Worm (Caenorhabditis elegans) whole organism, L3 larva: ENCODE data around the gene F45H10.2.

Experiments used
- R02D3.7 ChIP-seq: fragments of 150-350 bp; optimal IDR thresholded peaks from 2 replicates; lab custom pipeline; 2014; ENCODE audit warnings: missing biosample characterization, missing genetic modification characterization
- ZK546.5 ChIP-seq: sonication (generic microtip); optimal IDR thresholded peaks from 2 replicates; lab custom pipeline; 2017; ENCODE audit warnings: missing biosample characterization, missing genetic modification characterization
- ama-1 ChIP-seq: fragments of 150-350 bp; optimal IDR thresholded peaks from 2 replicates; lab custom pipeline; 2018
- ceh-16 ChIP-seq: sonication (generic microtip); optimal IDR thresholded peaks from 2 replicates; lab custom pipeline; 2017; ENCODE audit warnings: missing biosample characterization, missing genetic modification characterization
- ceh-28 ChIP-seq: fragments of 150-350 bp; optimal IDR thresholded peaks from 2 replicates; lab custom pipeline; 2014; ENCODE audit warnings: missing biosample characterization, missing genetic modification reagents, missing genetic modification characterization
- ceh-82 ChIP-seq: fragments of 150-350 bp; optimal IDR thresholded peaks from 2 replicates; lab custom pipeline; 2014; ENCODE audit warnings: missing biosample characterization, missing genetic modification characterization
- ceh-9 ChIP-seq: sonication (generic microtip); optimal IDR thresholded peaks from 2 replicates; lab custom pipeline; 2018; ENCODE audit warnings: missing biosample characterization, missing genetic modification characterization
- daf-12 ChIP-seq: fragments of 150-350 bp; optimal IDR thresholded peaks from 2 replicates; lab custom pipeline; 2014; ENCODE audit warnings: missing biosample characterization, missing genetic modification reagents, missing genetic modification characterization
- egl-27 ChIP-seq: sonication (generic microtip); optimal IDR thresholded peaks from 4 replicates; lab custom pipeline; 2017; ENCODE audit warnings: missing biosample characterization, missing genetic modification reagents, missing genetic modification characterization
- egl-5 ChIP-seq: fragments of 150-350 bp; optimal IDR thresholded peaks from 2 replicates; lab custom pipeline; 2017; ENCODE audit warnings: missing biosample characterization, missing genetic modification reagents, missing genetic modification characterization, inconsistent platforms
- elt-1 ChIP-seq: fragments of 150-350 bp; optimal IDR thresholded peaks from 2 replicates; lab custom pipeline; 2014; ENCODE audit warnings: missing biosample characterization, missing genetic modification characterization
- elt-2 ChIP-seq: sonication (generic microtip); optimal IDR thresholded peaks from 2 replicates; lab custom pipeline; 2016; ENCODE audit warnings: missing genetic modification reagents, mild to moderate bottlenecking, missing genetic modification characterization, missing compliant biosample characterization
- elt-3 ChIP-seq, 3 experiments: fragments of 150-350 bp in 1 of 3; sonication (generic microtip) in 2 of 3; optimal IDR thresholded peaks; 2 replicates in 2 of 3; 4 replicates in 1 of 3; lab custom pipeline; 2014 to 2017; ENCODE audit warnings: missing biosample characterization in 3 of 3, missing genetic modification characterization in 3 of 3
- eor-1 ChIP-seq, 2 experiments: fragments of 150-350 bp; optimal IDR thresholded peaks; 2 replicates each; lab custom pipeline; 2014 to 2018; ENCODE audit warnings: missing biosample characterization in 2 of 2, missing genetic modification characterization in 2 of 2
- fos-1 ChIP-seq: fragments of 150-350 bp; optimal IDR thresholded peaks from 2 replicates; lab custom pipeline; 2014; ENCODE audit warnings: missing biosample characterization, missing genetic modification characterization
- jun-1 ChIP-seq: fragments of 150-350 bp; optimal IDR thresholded peaks from 2 replicates; lab custom pipeline; 2014; ENCODE audit warnings: missing biosample characterization, missing genetic modification reagents, missing genetic modification characterization
- lin-39 ChIP-seq: fragments of 150-350 bp; optimal IDR thresholded peaks from 2 replicates; lab custom pipeline; 2018; ENCODE audit warnings: missing biosample characterization, missing genetic modification reagents, missing genetic modification characterization
- lsy-12 ChIP-seq: sonication (generic microtip); optimal IDR thresholded peaks from 2 replicates; lab custom pipeline; 2016; ENCODE audit warnings: mild to moderate bottlenecking, missing genetic modification characterization, missing compliant biosample characterization
- mdl-1 ChIP-seq: fragments of 150-350 bp; optimal IDR thresholded peaks from 2 replicates; lab custom pipeline; 2014; ENCODE audit warnings: missing biosample characterization, missing genetic modification characterization
- mml-1 ChIP-seq: fragments of 150-350 bp; sonication (generic microtip); optimal IDR thresholded peaks from 3 replicates; lab custom pipeline; 2014; ENCODE audit warnings: missing biosample characterization, missing genetic modification characterization
- nfya-1 ChIP-seq: sonication (generic microtip); optimal IDR thresholded peaks from 2 replicates; lab custom pipeline; 2017; ENCODE audit warnings: missing genetic modification characterization, mild to moderate bottlenecking, missing compliant biosample characterization, antibody characterized with exemption, moderate library complexity; ENCODE audit not compliant: insufficient read depth
- nhr-11 ChIP-seq: fragments of 150-350 bp; optimal IDR thresholded peaks from 2 replicates; lab custom pipeline; 2014; ENCODE audit warnings: missing biosample characterization, missing genetic modification characterization
- nhr-23 ChIP-seq: fragments of 150-350 bp; optimal IDR thresholded peaks from 2 replicates; lab custom pipeline; 2014; ENCODE audit warnings: missing biosample characterization, missing genetic modification reagents, missing genetic modification characterization
- nhr-237 ChIP-seq: fragments of 150-350 bp; optimal IDR thresholded peaks from 2 replicates; lab custom pipeline; 2014; ENCODE audit warnings: missing biosample characterization, missing genetic modification characterization
- nhr-25 ChIP-seq: sonication (generic microtip); optimal IDR thresholded peaks from 2 replicates; lab custom pipeline; 2017; ENCODE audit warnings: missing biosample characterization, missing genetic modification characterization
- nhr-43 ChIP-seq: sonication (generic microtip); optimal IDR thresholded peaks from 2 replicates; lab custom pipeline; 2016; ENCODE audit warnings: mild to moderate bottlenecking, missing genetic modification characterization, missing compliant biosample characterization; ENCODE audit not compliant: poor library complexity, severe bottlenecking
- nhr-76 ChIP-seq: fragments of 150-350 bp; sonication (generic microtip); optimal IDR thresholded peaks from 5 replicates; lab custom pipeline; 2014; ENCODE audit warnings: missing biosample characterization, missing genetic modification characterization
- pha-4 ChIP-seq: fragments of 150-350 bp; optimal IDR thresholded peaks from 2 replicates; lab custom pipeline; 2014; ENCODE audit warnings: missing biosample characterization, missing genetic modification reagents, missing genetic modification characterization
- pqm-1 ChIP-seq: fragments of 150-350 bp; optimal IDR thresholded peaks from 2 replicates; lab custom pipeline; 2017; ENCODE audit warnings: missing biosample characterization, missing genetic modification characterization, inconsistent platforms
- sea-2 ChIP-seq: fragments of 150-350 bp; sonication (generic microtip); optimal IDR thresholded peaks from 4 replicates; lab custom pipeline; 2014; ENCODE audit warnings: missing biosample characterization, missing genetic modification reagents, missing genetic modification characterization
- skn-1 ChIP-seq: fragments of 150-350 bp; optimal IDR thresholded peaks from 2 replicates; lab custom pipeline; 2014; ENCODE audit warnings: missing biosample characterization, missing genetic modification characterization
- snpc-4 ChIP-seq: fragments of 150-350 bp; optimal IDR thresholded peaks from 2 replicates; lab custom pipeline; 2014; ENCODE audit warnings: missing biosample characterization, missing genetic modification characterization
- tbx-2 ChIP-seq: sonication (generic microtip); optimal IDR thresholded peaks from 2 replicates; lab custom pipeline; 2016; ENCODE audit warnings: mild to moderate bottlenecking, missing genetic modification characterization, missing compliant biosample characterization
- zag-1 ChIP-seq: fragments of 150-350 bp; optimal IDR thresholded peaks from 2 replicates; lab custom pipeline; 2014; ENCODE audit warnings: missing biosample characterization, missing genetic modification characterization
- ztf-4 ChIP-seq: fragments of 150-350 bp; optimal IDR thresholded peaks from 2 replicates; lab custom pipeline; 2014; ENCODE audit warnings: missing biosample characterization, missing genetic modification characterization

Gene F45H10.2

ce11 chrII:13469043-13469652, 23.7 kb downstream of the F45H10.2 start, which contains the start of gene E01G4.3:
TSS of gene E01G4.3 (minus strand) at chrII:13469602.
- TF ChIP-seq pha-4 (peak; percentile 3), ceh-82 (no peak), jun-1 (tag; lab: Kevin White, UChicago) (peak; percentile 93), mml-1 (tag; lab: Kevin White, UChicago) (peak; percentile 92), eor-1 (tag; optimal IDR thresholded peaks at IDR 0.05; lab: Kevin White, UChicago) (no peak), nhr-43 (tag; lab: Kevin White, UChicago) (peak; percentile 84), nhr-25 (peak; percentile 90), fos-1 (tag; lab: Kevin White, UChicago) (no peak), ceh-9 (no peak), nfya-1 (peak; percentile 79), ztf-4 (no peak), daf-12 (tag; lab: Kevin White, UChicago) (no peak), nhr-23 (tag; lab: Kevin White, UChicago) (peak; percentile 71), lsy-12 (tag; lab: Kevin White, UChicago) (no peak), snpc-4 (no peak), egl-5 (tag; lab: Kevin White, UChicago) (no peak), tbx-2 (tag; lab: Kevin White, UChicago) (peak; percentile 3), nhr-11 (peak; percentile 69), skn-1 (tag; lab: Kevin White, UChicago) (peak; percentile 2), egl-27 (tag; lab: Kevin White, UChicago) (peak; percentile 83), mdl-1 (tag; lab: Kevin White, UChicago) (peak; percentile 69), nhr-237 (tag; lab: Kevin White, UChicago) (no peak), pqm-1 (tag; lab: Kevin White, UChicago) (peak; percentile 98), elt-3 (tag; optimal IDR thresholded peaks at IDR 0.05; lab: Kevin White, UChicago) (peak in 2 of 3 experiments; percentile 20 to 62), R02D3.7 (tag; lab: Kevin White, UChicago) (no peak), elt-2 (tag; lab: Kevin White, UChicago) (peak; percentile 92), ceh-28 (tag; lab: Kevin White, UChicago) (peak; percentile 80)

- TF ChIP-seq mdl-1 (tag; lab: Kevin White, UChicago), result no peak
- peak; percentile 19 for TF ChIP-seq ama-1 (lab: Kevin White, UChicago)
- peak; percentile 98 for TF ChIP-seq elt-2 (tag; lab: Kevin White, UChicago)
- no peak for TF ChIP-seq eor-1 (tag; optimal IDR thresholded peaks at IDR 0.05; lab: Kevin White, UChicago)
- TF ChIP-seq snpc-4, result no peak
- no peak for TF ChIP-seq fos-1 (tag; lab: Kevin White, UChicago)
- TF ChIP-seq jun-1 (tag; lab: Kevin White, UChicago), result peak; percentile 25
- TF ChIP-seq ZK546.5 (tag; lab: Kevin White, UChicago), result no peak
- TF ChIP-seq nfya-1, result no peak
- TF ChIP-seq skn-1 (tag; lab: Kevin White, UChicago), result peak; percentile 50
- TF ChIP-seq pqm-1 (tag; lab: Kevin White, UChicago), result peak; percentile 92
- TF ChIP-seq ztf-4, result no peak
- TF ChIP-seq pha-4, result peak; percentile 46
- TF ChIP-seq tbx-2 (tag; lab: Kevin White, UChicago), result no peak
- peak; percentile 30 for TF ChIP-seq ceh-28 (tag; lab: Kevin White, UChicago)
- TF ChIP-seq ceh-16 (tag; lab: Kevin White, UChicago), result no peak
- TF ChIP-seq nhr-25, result no peak
Measured at ce11 chrII:13467838-13468389, 24.9 kb downstream of the F45H10.2 start.

ce11 chrII:13465381-13465838, 27.4 kb downstream of the F45H10.2 start:
- TF ChIP-seq nhr-76, result no peak
- TF ChIP-seq nfya-1, result peak; percentile 24
- peak; percentile 93 for TF ChIP-seq elt-2 (tag; lab: Kevin White, UChicago)
- TF ChIP-seq pha-4, result peak; percentile 89
- TF ChIP-seq sea-2 (GFP tag; lab: Kevin White, UChicago), result no peak
- peak in 1 of 3 experiments; percentile 26 for TF ChIP-seq elt-3 (tag; optimal IDR thresholded peaks at IDR 0.05; lab: Kevin White, UChicago)
- TF ChIP-seq jun-1 (tag; lab: Kevin White, UChicago), result peak; percentile 73
- TF ChIP-seq lin-39, result no peak
- TF ChIP-seq ceh-9, result no peak
- TF ChIP-seq pqm-1 (tag; lab: Kevin White, UChicago), result peak; percentile 87
- TF ChIP-seq egl-27 (tag; lab: Kevin White, UChicago), result no peak
- TF ChIP-seq nhr-25, result peak; percentile 76
- TF ChIP-seq nhr-43 (tag; lab: Kevin White, UChicago), result peak; percentile 33
- TF ChIP-seq skn-1 (tag; lab: Kevin White, UChicago), result peak; percentile 28
- TF ChIP-seq zag-1 (tag; lab: Kevin White, UChicago), result no peak
- no peak for TF ChIP-seq elt-1 (tag; lab: Kevin White, UChicago)
- no peak for TF ChIP-seq nhr-23 (tag; lab: Kevin White, UChicago)
- TF ChIP-seq, all 47 proteins: peak for 9
